Worm (Caenorhabditis elegans) whole organism, L2 larva: Measurements from ENCODE around the gene nmur-2.

ENCODE experiments used
- C34F6.9 ChIP-seq: fragments of 150-350 bp; optimal IDR thresholded peaks from 2 replicates; lab custom pipeline; 2014; ENCODE audit warnings: missing biosample characterization, missing genetic modification characterization
- F13H6.1 ChIP-seq: sonication (generic microtip); optimal IDR thresholded peaks from 2 replicates; lab custom pipeline; 2016; ENCODE audit warnings: missing genetic modification characterization, missing compliant biosample characterization
- R02D3.7 ChIP-seq: fragments of 150-350 bp; optimal IDR thresholded peaks from 2 replicates; lab custom pipeline; 2014; ENCODE audit warnings: missing biosample characterization, missing genetic modification characterization
- Y55F3AM.14 ChIP-seq: fragments of 200-800 bp; sonication (Bioruptor generic); optimal IDR thresholded peaks from 2 replicates; lab custom pipeline; 2018; ENCODE audit warnings: mild to moderate bottlenecking, missing genetic modification characterization, missing compliant biosample characterization
- alr-1 ChIP-seq: fragments of 150-350 bp; optimal IDR thresholded peaks from 2 replicates; lab custom pipeline; 2014; ENCODE audit warnings: missing biosample characterization, missing genetic modification characterization
- aly-2 ChIP-seq: fragments of 150-350 bp; optimal IDR thresholded peaks from 2 replicates; lab custom pipeline; 2014; ENCODE audit warnings: missing biosample characterization, missing genetic modification characterization
- ceh-82 ChIP-seq: fragments of 150-350 bp; optimal IDR thresholded peaks from 2 replicates; lab custom pipeline; 2014; ENCODE audit warnings: missing biosample characterization, missing genetic modification characterization
- elt-1 ChIP-seq: fragments of 150-350 bp; optimal IDR thresholded peaks from 2 replicates; lab custom pipeline; 2014; ENCODE audit warnings: missing biosample characterization, missing genetic modification characterization
- elt-3 ChIP-seq: sonication (generic microtip); optimal IDR thresholded peaks from 2 replicates; lab custom pipeline; 2017; ENCODE audit warnings: missing biosample characterization, missing genetic modification characterization
- fos-1 ChIP-seq: fragments of 150-350 bp; optimal IDR thresholded peaks from 2 replicates; lab custom pipeline; 2014; ENCODE audit warnings: missing biosample characterization, missing genetic modification characterization
- lin-11 ChIP-seq: fragments of 150-350 bp; sonication (generic microtip); optimal IDR thresholded peaks from 2 replicates; lab custom pipeline; 2014; ENCODE audit warnings: missing biosample characterization, missing genetic modification characterization, inconsistent platforms, mixed read lengths
- lin-13 ChIP-seq: fragments of 150-350 bp; optimal IDR thresholded peaks from 2 replicates; lab custom pipeline; 2014; ENCODE audit warnings: missing biosample characterization, missing genetic modification reagents, missing genetic modification characterization
- lin-39 ChIP-seq: fragments of 150-350 bp; optimal IDR thresholded peaks from 2 replicates; lab custom pipeline; 2014; ENCODE audit warnings: missing biosample characterization, missing genetic modification reagents, missing genetic modification characterization
- lsy-2 ChIP-seq, 2 experiments: fragments of 150-350 bp in 1 of 2; sonication (generic microtip) in 1 of 2; optimal IDR thresholded peaks; 2 replicates each; lab custom pipeline; 2014 to 2017; ENCODE audit warnings: missing biosample characterization in 2 of 2, missing genetic modification characterization in 2 of 2
- mab-5 ChIP-seq: fragments of 150-350 bp; optimal IDR thresholded peaks from 2 replicates; lab custom pipeline; 2014; ENCODE audit warnings: missing biosample characterization, missing genetic modification characterization
- mbf-1 ChIP-seq: sonication (generic microtip); optimal IDR thresholded peaks from 2 replicates; lab custom pipeline; 2017; ENCODE audit warnings: missing biosample characterization, missing genetic modification characterization
- nhr-10 ChIP-seq: sonication (generic microtip); optimal IDR thresholded peaks from 2 replicates; lab custom pipeline; 2017; ENCODE audit warnings: missing biosample characterization, missing genetic modification characterization
- nhr-237 ChIP-seq: fragments of 150-350 bp; optimal IDR thresholded peaks from 2 replicates; lab custom pipeline; 2014; ENCODE audit warnings: missing biosample characterization, missing genetic modification characterization
- nhr-77 ChIP-seq: fragments of 150-350 bp; optimal IDR thresholded peaks from 2 replicates; lab custom pipeline; 2014; ENCODE audit warnings: missing biosample characterization, missing genetic modification characterization
- sem-4 ChIP-seq: fragments of 150-350 bp; optimal IDR thresholded peaks from 2 replicates; lab custom pipeline; 2014; ENCODE audit warnings: missing biosample characterization, missing genetic modification reagents, missing genetic modification characterization
- skn-1 ChIP-seq: sonication (generic microtip); optimal IDR thresholded peaks from 2 replicates; lab custom pipeline; 2017; ENCODE audit warnings: missing biosample characterization, missing genetic modification characterization
- sma-3 ChIP-seq: sonication (generic microtip); optimal IDR thresholded peaks from 2 replicates; lab custom pipeline; 2016; ENCODE audit warnings: missing genetic modification reagents, missing genetic modification characterization, missing compliant biosample characterization
- sma-9 ChIP-seq, 2 experiments: fragments of 150-350 bp in 1 of 2; sonication (generic microtip) in 1 of 2; optimal IDR thresholded peaks; 2 replicates each; lab custom pipeline; 2014 to 2016; ENCODE audit warnings: missing genetic modification characterization in 2 of 2, mild to moderate bottlenecking in 1 of 2, missing biosample characterization in 1 of 2, missing compliant biosample characterization in 1 of 2, missing genetic modification reagents in 1 of 2, moderate library complexity in 1 of 2
- snpc-4 ChIP-seq: fragments of 150-350 bp; optimal IDR thresholded peaks from 2 replicates; lab custom pipeline; 2014; ENCODE audit warnings: missing biosample characterization, missing genetic modification characterization
- unc-39 ChIP-seq: fragments of 150-350 bp; optimal IDR thresholded peaks from 2 replicates; lab custom pipeline; 2014; ENCODE audit warnings: missing biosample characterization, missing genetic modification characterization
- unc-55 ChIP-seq: fragments of 150-350 bp; sonication (generic microtip); optimal IDR thresholded peaks from 3 replicates; lab custom pipeline; 2014; ENCODE audit warnings: missing biosample characterization, missing genetic modification reagents, missing genetic modification characterization
- zag-1 ChIP-seq: fragments of 150-350 bp; optimal IDR thresholded peaks from 2 replicates; lab custom pipeline; 2014; ENCODE audit warnings: missing biosample characterization, missing genetic modification characterization
- ztf-4 ChIP-seq: fragments of 150-350 bp; optimal IDR thresholded peaks from 2 replicates; lab custom pipeline; 2014; ENCODE audit warnings: missing biosample characterization, missing genetic modification characterization

nmur-2 gene

DNA sequence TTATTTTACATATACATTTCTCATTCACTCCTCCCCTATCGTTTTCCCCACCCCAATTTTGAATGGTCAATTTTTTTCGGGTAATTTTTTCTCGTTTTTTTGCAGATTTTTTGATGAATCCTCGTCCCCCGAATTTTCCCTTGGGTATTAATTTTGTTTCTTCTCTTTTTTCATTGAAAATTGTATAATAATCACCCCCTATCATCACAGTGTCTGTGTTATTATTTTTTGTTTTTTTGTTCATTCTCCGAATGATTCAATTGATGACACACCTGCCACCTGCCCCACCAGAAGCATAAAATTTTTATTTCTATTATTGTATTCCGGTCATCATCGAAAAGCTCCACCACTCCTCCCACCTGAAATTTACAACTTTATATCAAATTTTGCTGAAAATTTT, 27.5 kb upstream of the nmur-2 start, which contains the start of gene T25D3.3:
Gene T25D3.3 (plus strand): TSS at position 301 of the 400 bp plus-strand sequence.
- no peak for TF ChIP-seq ztf-4 (tag; lab: Kevin White, UChicago)
- no peak for TF ChIP-seq elt-3
- no peak for TF ChIP-seq C34F6.9 (tag; lab: Kevin White, UChicago)
- TF ChIP-seq lin-11 (tag; lab: Kevin White, UChicago): no peak

DNA sequence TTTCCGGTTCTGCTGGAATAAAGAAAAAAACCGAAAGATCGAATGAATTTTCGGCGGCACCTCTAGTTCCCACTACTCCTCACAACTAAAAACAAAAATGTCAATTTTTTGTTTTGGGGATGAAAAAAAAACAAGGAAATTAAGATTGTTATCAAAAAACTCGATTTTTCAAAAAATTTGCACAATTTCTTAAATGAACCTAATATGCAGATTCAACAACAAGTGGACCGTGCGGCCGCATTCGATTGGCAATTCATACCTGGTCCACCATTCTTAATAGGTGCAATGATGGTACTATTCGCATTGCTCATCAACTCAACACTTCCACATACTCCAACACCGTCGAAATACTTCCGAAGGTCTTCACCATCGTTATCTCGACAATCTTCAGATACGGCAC, 26.7 kb upstream of the nmur-2 start:
- TF ChIP-seq snpc-4 (tag; lab: Kevin White, UChicago) (no peak), elt-1 (tag; lab: Kevin White, UChicago) (no peak), zag-1 (tag; lab: Kevin White, UChicago) (no peak), alr-1 (tag; lab: Kevin White, UChicago) (no peak), sma-9 (GFP tag; optimal IDR thresholded peaks at IDR 0.05; lab: Kevin White, UChicago) (no peak), sma-9 (tag; optimal IDR thresholded peaks at IDR 0.05; lab: Kevin White, UChicago) (no peak), lin-39 (no peak), Y55F3AM.14 (GFP tag; lab: Kevin White, UChicago) (no peak), mab-5 (tag; lab: Kevin White, UChicago) (no peak), sem-4 (no peak), nhr-77 (tag; lab: Kevin White, UChicago) (no peak), nhr-10 (tag; lab: Kevin White, UChicago) (no peak)

DNA sequence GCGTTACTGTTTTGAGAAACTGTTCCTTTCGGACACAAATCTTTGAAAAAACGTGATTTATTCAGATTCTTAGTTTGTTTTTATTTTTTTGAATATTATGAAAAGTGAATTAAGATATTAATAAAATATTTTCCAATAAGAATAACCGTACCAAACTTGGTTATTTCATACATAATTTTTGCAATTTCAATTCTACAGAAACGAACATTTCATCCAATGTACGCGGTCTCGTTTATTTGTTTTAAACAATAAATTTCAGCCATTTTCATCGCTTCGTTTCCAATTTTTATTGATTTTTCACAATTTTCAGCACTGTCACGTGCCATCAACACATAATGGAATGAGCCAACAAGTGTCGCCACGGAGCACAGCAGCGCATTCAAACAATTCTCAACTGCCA, 22.1 kb upstream of the nmur-2 start, which contains the start of gene T25D3.4:
Gene T25D3.4 (plus strand): TSS at position 301 of the 400 bp plus-strand sequence.
- TF ChIP-seq Y55F3AM.14 (GFP tag; lab: Kevin White, UChicago) (no peak), unc-55 (GFP tag; lab: Kevin White, UChicago) (peak; percentile 14)
- TF ChIP-seq, all 48 proteins: peak for 1

DNA sequence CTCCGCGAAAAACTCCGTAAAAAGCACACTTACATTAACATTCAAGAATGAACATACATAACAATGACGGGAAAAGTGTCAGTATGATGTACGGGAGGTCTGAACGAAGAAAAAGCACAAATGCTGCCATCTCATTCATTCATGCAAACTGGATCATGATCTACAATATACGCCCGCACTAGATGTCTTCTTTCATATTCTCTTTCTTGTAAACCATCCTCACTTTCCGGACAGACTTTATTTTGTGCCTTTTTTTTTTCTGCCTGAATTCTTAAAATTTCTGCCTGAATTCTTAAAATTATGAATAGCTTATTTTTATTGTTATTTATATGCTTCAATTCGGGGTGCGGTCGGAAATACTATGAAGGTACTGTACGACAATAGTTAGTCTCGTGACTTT, 10.4 kb upstream of the nmur-2 start, which contains the start of gene K10B4.1:
Gene K10B4.1 (plus strand): TSS at position 301 of the 400 bp plus-strand sequence.
- TF ChIP-seq lin-11 (tag; lab: Kevin White, UChicago): no peak
- TF ChIP-seq snpc-4 (tag; lab: Kevin White, UChicago): no peak
- no peak for TF ChIP-seq lin-13 (GFP tag; lab: Kevin White, UChicago)
- TF ChIP-seq ceh-82 (tag; lab: Kevin White, UChicago): no peak
- TF ChIP-seq unc-55 (GFP tag; lab: Kevin White, UChicago): no peak
- TF ChIP-seq aly-2 (tag; lab: Kevin White, UChicago): no peak
- no peak for TF ChIP-seq R02D3.7
- TF ChIP-seq alr-1 (tag; lab: Kevin White, UChicago): no peak

DNA sequence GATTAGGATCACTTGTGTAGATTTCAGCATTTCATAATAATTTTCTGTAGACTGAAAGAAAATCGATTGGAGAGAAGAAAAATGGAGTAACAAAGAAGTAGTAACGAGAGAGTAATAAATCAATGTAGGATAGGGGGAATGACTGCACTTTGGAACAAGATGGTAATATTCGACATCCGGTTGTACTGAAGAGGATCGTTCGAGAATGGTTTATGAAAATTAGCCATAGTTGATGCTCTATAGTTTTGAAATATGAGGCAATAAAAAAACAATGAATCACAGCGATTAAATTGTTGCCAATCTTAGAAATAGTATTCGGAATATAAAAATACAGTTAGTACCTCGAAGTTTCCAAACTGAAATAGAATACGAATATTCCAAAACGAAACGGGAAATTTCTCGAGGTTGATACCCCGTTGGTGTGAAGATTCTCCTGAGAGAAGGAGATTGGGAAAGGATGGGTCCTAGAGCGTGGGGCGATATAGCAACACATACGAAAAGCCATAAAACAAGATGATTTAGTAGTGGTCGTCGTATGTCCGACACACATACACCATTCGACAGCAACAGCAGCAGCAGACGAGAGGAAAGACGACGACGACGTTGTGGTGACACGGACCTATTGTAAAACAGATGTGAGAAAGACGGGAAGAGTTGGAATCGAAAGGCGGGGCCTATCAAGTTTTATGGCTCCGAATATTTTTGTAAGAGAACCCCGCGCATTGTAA, 8.9 kb upstream of the nmur-2 start, which contains the start of gene cwn-1:
Gene cwn-1 (minus strand): TSS at position 51 of the 728 bp plus-strand sequence.
- TF ChIP-seq nhr-10 (tag; lab: Kevin White, UChicago) (no peak), nhr-77 (tag; lab: Kevin White, UChicago) (no peak), lin-13 (GFP tag; lab: Kevin White, UChicago) (no peak), unc-39 (tag; lab: Kevin White, UChicago) (no peak), fos-1 (tag; lab: Kevin White, UChicago) (no peak)

DNA sequence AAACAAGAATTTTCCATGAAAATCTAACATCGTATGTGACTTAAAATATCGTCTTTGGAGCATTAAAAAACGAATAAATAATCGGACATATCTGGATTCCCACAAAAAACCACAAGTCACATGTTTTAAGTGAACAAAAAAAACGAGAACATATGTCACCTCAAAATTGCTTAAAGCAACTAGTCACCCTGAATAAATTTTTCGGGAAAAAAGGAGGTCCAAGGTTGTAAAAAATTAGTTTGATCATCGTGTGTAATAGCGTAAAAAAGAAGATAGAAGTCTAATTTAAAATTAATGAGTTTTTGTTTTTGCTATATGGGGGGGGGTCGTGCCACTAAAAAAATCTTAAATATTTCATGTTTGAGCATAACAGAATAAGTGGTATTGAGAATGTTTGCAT, 5.0 kb upstream of the nmur-2 start:
- TF ChIP-seq unc-55 (GFP tag; lab: Kevin White, UChicago): peak; percentile 50
- no peak for TF ChIP-seq sma-3 (GFP tag; lab: Kevin White, UChicago)
- TF ChIP-seq lin-13 (GFP tag; lab: Kevin White, UChicago): no peak
- TF ChIP-seq, all 48 proteins: peak for 1

DNA sequence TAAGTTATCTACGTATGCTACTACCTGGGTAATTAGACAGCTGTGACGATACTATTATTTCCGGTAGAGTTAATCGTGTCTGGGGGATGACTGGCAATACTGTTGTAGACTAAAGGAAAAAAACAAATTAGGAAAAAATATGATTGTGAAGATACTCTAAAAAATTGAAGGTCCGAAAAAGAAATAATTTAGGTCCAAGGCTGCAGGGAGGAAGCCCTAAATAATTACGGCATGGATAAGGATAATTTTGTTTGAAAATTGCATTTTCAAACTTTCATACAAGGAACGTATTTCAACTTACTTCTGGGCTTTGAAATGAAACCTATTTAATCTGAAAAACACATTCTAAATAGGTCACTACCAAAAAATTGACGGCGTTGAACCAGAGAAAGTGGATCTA, 4.1 kb upstream of the nmur-2 start, which contains the start of gene srd-3:
Gene srd-3 (minus strand): TSS at position 101 of the 400 bp plus-strand sequence.
- TF ChIP-seq F13H6.1 (tag; lab: Kevin White, UChicago): no peak
- TF ChIP-seq sma-3 (GFP tag; lab: Kevin White, UChicago): no peak
- no peak for TF ChIP-seq lsy-2 (tag; optimal IDR thresholded peaks at IDR 0.05; lab: Kevin White, UChicago)
- TF ChIP-seq Y55F3AM.14 (GFP tag; lab: Kevin White, UChicago): no peak
- no peak for TF ChIP-seq nhr-10 (tag; lab: Kevin White, UChicago)
- no peak for TF ChIP-seq lin-11 (tag; lab: Kevin White, UChicago)
- no peak for TF ChIP-seq skn-1
- TF ChIP-seq snpc-4 (tag; lab: Kevin White, UChicago): no peak
- no peak for TF ChIP-seq mab-5 (tag; lab: Kevin White, UChicago)
- TF ChIP-seq mbf-1 (tag; lab: Kevin White, UChicago): no peak
- no peak for TF ChIP-seq sma-9 (GFP tag; optimal IDR thresholded peaks at IDR 0.05; lab: Kevin White, UChicago)
- TF ChIP-seq sma-9 (tag; optimal IDR thresholded peaks at IDR 0.05; lab: Kevin White, UChicago): no peak
- TF ChIP-seq nhr-237 (tag; lab: Kevin White, UChicago): no peak
- TF ChIP-seq, all 48 proteins: peak for 0
